Worm (Caenorhabditis elegans): ENCODE results near the gene F49F1.10.

ce11 chrIV:4114526-4114925 lies 24.4 kb downstream of the F49F1.10 start, which contains the start of gene F49F1.15:
- TF ChIP-seq ztf-11 (tag; optimal IDR thresholded peaks at IDR 0.05) (no peak), zag-1 (tag; optimal IDR thresholded peaks at IDR 0.05) (no peak), fkh-4 (tag; optimal IDR thresholded peaks at IDR 0.05; ENCODE audit: borderline replicate concordance) (no peak), elt-3 (tag; optimal IDR thresholded peaks at IDR 0.05) (no peak), unc-62 (GFP tag; optimal IDR thresholded peaks at IDR 0.05) (no peak), jun-1 (tag; optimal IDR thresholded peaks at IDR 0.05) (no peak), sup-37 (GFP tag; optimal IDR thresholded peaks at IDR 0.05) (no peak), nhr-76 (tag; optimal IDR thresholded peaks at IDR 0.05) (no peak), mdl-1 (tag; optimal IDR thresholded peaks at IDR 0.05) (no peak)
